Worm (Caenorhabditis elegans) whole organism, L1 larva: Measurements from ENCODE around the gene F55C12.6.

Experiments
- C04F5.9 ChIP-seq: sonication (generic microtip); optimal IDR thresholded peaks from 2 replicates; lab custom pipeline; 2016; ENCODE audit warnings: missing genetic modification characterization, missing compliant biosample characterization
- Y116A8C.19 ChIP-seq: sonication (generic microtip); optimal IDR thresholded peaks from 2 replicates; lab custom pipeline; 2016; ENCODE audit warnings: missing compliant biosample characterization, missing genetic modification characterization, borderline replicate concordance
- aha-1 ChIP-seq: fragments of 150-350 bp; optimal IDR thresholded peaks from 2 replicates; lab custom pipeline; 2014; ENCODE audit warnings: missing biosample characterization, missing genetic modification characterization
- alr-1 ChIP-seq: fragments of 200-800 bp; sonication (Bioruptor generic); optimal IDR thresholded peaks from 2 replicates; lab custom pipeline; 2018; ENCODE audit warnings: borderline replicate concordance, mild to moderate bottlenecking, missing genetic modification characterization, missing compliant biosample characterization
- aly-2 ChIP-seq: fragments of 150-350 bp; optimal IDR thresholded peaks from 2 replicates; lab custom pipeline; 2014; ENCODE audit warnings: missing biosample characterization, missing genetic modification characterization
- blmp-1 ChIP-seq: fragments of 150-350 bp; optimal IDR thresholded peaks from 2 replicates; lab custom pipeline; 2014; ENCODE audit warnings: missing biosample characterization, missing genetic modification characterization
- ceh-63 ChIP-seq: fragments of 200-800 bp; sonication (Bioruptor generic); optimal IDR thresholded peaks from 2 replicates; lab custom pipeline; 2018; ENCODE audit warnings: mild to moderate bottlenecking, missing genetic modification characterization, missing compliant biosample characterization
- ceh-8 ChIP-seq: fragments of 200-800 bp; sonication (Bioruptor generic); optimal IDR thresholded peaks from 2 replicates; lab custom pipeline; 2018; ENCODE audit warnings: mild to moderate bottlenecking, missing genetic modification characterization, moderate library complexity, missing compliant biosample characterization
- ceh-82 ChIP-seq, 3 experiments: fragments of 150-350 bp in 1 of 3; sonication (generic microtip) in 2 of 3; optimal IDR thresholded peaks; 2 replicates each; lab custom pipeline; 2014 to 2017; ENCODE audit warnings: missing biosample characterization in 3 of 3, missing genetic modification characterization in 3 of 3
- ceh-88 ChIP-seq: fragments of 200-800 bp; sonication (Bioruptor generic); IDR thresholded peaks from 2 replicates; pipeline ENCODE4 v1.3.6; 2022; ENCODE audit warnings: missing genetic modification characterization, missing compliant biosample characterization
- ces-1 ChIP-seq: fragments of 150-350 bp; optimal IDR thresholded peaks from 2 replicates; lab custom pipeline; 2014; ENCODE audit warnings: missing biosample characterization, missing genetic modification reagents, missing genetic modification characterization
- dpl-1 ChIP-seq, 3 experiments: fragments of 150-350 bp in 2 of 3; sonication (generic microtip) in 1 of 3; optimal IDR thresholded peaks; 2 replicates each; lab custom pipeline; 2014 to 2017; ENCODE audit warnings: missing biosample characterization in 3 of 3, missing genetic modification characterization in 3 of 3, missing genetic modification reagents in 3 of 3
- dsc-1 ChIP-seq: sonication (generic microtip); optimal IDR thresholded peaks from 2 replicates; lab custom pipeline; 2016; ENCODE audit warnings: mild to moderate bottlenecking, missing genetic modification characterization, missing compliant biosample characterization
- efl-3 ChIP-seq: fragments of 200-800 bp; sonication (Bioruptor generic); optimal IDR thresholded peaks from 2 replicates; lab custom pipeline; 2018; ENCODE audit warnings: mild to moderate bottlenecking, missing genetic modification characterization, missing compliant biosample characterization
- elt-2 ChIP-seq: sonication (generic microtip); optimal IDR thresholded peaks from 2 replicates; lab custom pipeline; 2016; ENCODE audit warnings: missing genetic modification characterization, mild to moderate bottlenecking, inconsistent platforms, missing compliant biosample characterization, missing genetic modification reagents
- ets-5 ChIP-seq: fragments of 200-800 bp; sonication (Bioruptor generic); IDR thresholded peaks from 2 replicates; pipeline ENCODE4 v1.3.6; 2022; ENCODE audit warnings: missing genetic modification characterization, missing compliant biosample characterization
- fkh-10 ChIP-seq: sonication (generic microtip); optimal IDR thresholded peaks from 2 replicates; lab custom pipeline; 2017; ENCODE audit warnings: missing biosample characterization, missing genetic modification reagents, missing genetic modification characterization
- fkh-4 ChIP-seq: sonication (generic microtip); optimal IDR thresholded peaks from 2 replicates; lab custom pipeline; 2016; ENCODE audit warnings: missing compliant biosample characterization, missing genetic modification characterization, borderline replicate concordance
- fkh-8 ChIP-seq: sonication (generic microtip); optimal IDR thresholded peaks from 2 replicates; lab custom pipeline; 2016; ENCODE audit warnings: mild to moderate bottlenecking, missing genetic modification characterization, missing compliant biosample characterization
- fos-1 ChIP-seq: fragments of 150-350 bp; optimal IDR thresholded peaks from 2 replicates; lab custom pipeline; 2014; ENCODE audit warnings: missing biosample characterization, missing genetic modification characterization
- isw-1 ChIP-seq: fragments of 200-800 bp; sonication (Bioruptor generic); IDR thresholded peaks from 2 replicates; pipeline ENCODE4 v1.3.6; 2022; ENCODE audit warnings: missing genetic modification characterization, missing compliant biosample characterization
- lin-14 ChIP-seq: fragments of 200-800 bp; sonication (Bioruptor generic); optimal IDR thresholded peaks from 2 replicates; lab custom pipeline; 2018; ENCODE audit warnings: mild to moderate bottlenecking, missing genetic modification characterization, moderate library complexity, missing compliant biosample characterization
- lin-15B ChIP-seq: fragments of 150-350 bp; sonication (generic microtip); optimal IDR thresholded peaks from 3 replicates; lab custom pipeline; 2014; ENCODE audit warnings: missing biosample characterization, missing genetic modification characterization
- lin-35 ChIP-seq, 2 experiments: fragments of 150-350 bp; optimal IDR thresholded peaks; 2 replicates each; lab custom pipeline; 2014; ENCODE audit warnings: missing biosample characterization in 2 of 2, missing genetic modification characterization in 2 of 2, missing genetic modification reagents in 2 of 2
- lin-39 ChIP-seq: fragments of 150-350 bp; optimal IDR thresholded peaks from 2 replicates; lab custom pipeline; 2014; ENCODE audit warnings: missing biosample characterization, missing genetic modification reagents, missing genetic modification characterization
- lir-3 ChIP-seq: sonication (generic microtip); optimal IDR thresholded peaks from 2 replicates; lab custom pipeline; 2016; ENCODE audit warnings: mild to moderate bottlenecking, missing genetic modification characterization, moderate library complexity, missing compliant biosample characterization; ENCODE audit not compliant: poor library complexity
- lsy-2 ChIP-seq, 2 experiments: fragments of 150-350 bp; optimal IDR thresholded peaks; 2 replicates each; lab custom pipeline; 2014; ENCODE audit warnings: missing biosample characterization in 2 of 2, missing genetic modification characterization in 2 of 2
- mep-1 ChIP-seq: fragments of 150-350 bp; optimal IDR thresholded peaks from 2 replicates; lab custom pipeline; 2014; ENCODE audit warnings: missing biosample characterization, missing genetic modification characterization
- nhr-11 ChIP-seq: fragments of 150-350 bp; optimal IDR thresholded peaks from 2 replicates; lab custom pipeline; 2014; ENCODE audit warnings: missing biosample characterization, missing genetic modification characterization
- nhr-12 ChIP-seq: sonication (generic microtip); optimal IDR thresholded peaks from 2 replicates; lab custom pipeline; 2017; ENCODE audit warnings: missing biosample characterization, missing genetic modification characterization
- nhr-19 ChIP-seq: fragments of 200-800 bp; sonication (Bioruptor generic); conservative IDR thresholded peaks from 2 replicates; pipeline ENCODE4 v1.3.6; 2022; ENCODE audit warnings: missing genetic modification characterization, missing compliant biosample characterization
- nhr-20 ChIP-seq: sonication (generic microtip); optimal IDR thresholded peaks from 2 replicates; lab custom pipeline; 2016; ENCODE audit warnings: mild to moderate bottlenecking, missing genetic modification characterization, missing compliant biosample characterization
- nhr-28 ChIP-seq: fragments of 150-350 bp; optimal IDR thresholded peaks from 2 replicates; lab custom pipeline; 2014; ENCODE audit warnings: missing biosample characterization, missing genetic modification characterization
- nhr-47 ChIP-seq: sonication (generic microtip); optimal IDR thresholded peaks from 2 replicates; lab custom pipeline; 2016; ENCODE audit warnings: mild to moderate bottlenecking, missing genetic modification characterization, moderate library complexity, missing compliant biosample characterization
- nhr-76 ChIP-seq: sonication (generic microtip); optimal IDR thresholded peaks from 2 replicates; lab custom pipeline; 2017; ENCODE audit warnings: missing biosample characterization, missing genetic modification characterization
- nhr-77 ChIP-seq: fragments of 150-350 bp; optimal IDR thresholded peaks from 2 replicates; lab custom pipeline; 2014; ENCODE audit warnings: missing biosample characterization, missing genetic modification characterization
- nhr-84 ChIP-seq: sonication (generic microtip); optimal IDR thresholded peaks from 2 replicates; lab custom pipeline; 2017; ENCODE audit warnings: missing biosample characterization, missing genetic modification characterization
- nhr-85 ChIP-seq: sonication (generic microtip); peaks from one replicate; lab custom pipeline; 2016; ENCODE audit warnings: missing genetic modification characterization, inconsistent platforms, missing compliant biosample characterization
- nhr-90 ChIP-seq: sonication (generic microtip); optimal IDR thresholded peaks from 2 replicates; lab custom pipeline; 2016; ENCODE audit warnings: mild to moderate bottlenecking, missing genetic modification characterization, missing compliant biosample characterization; ENCODE audit not compliant: poor library complexity
- pag-3 ChIP-seq: sonication (generic microtip); optimal IDR thresholded peaks from 2 replicates; lab custom pipeline; 2017; ENCODE audit warnings: missing genetic modification characterization, mild to moderate bottlenecking, missing compliant biosample characterization, antibody characterized with exemption, borderline replicate concordance; ENCODE audit not compliant: insufficient read depth
- pax-3 ChIP-seq: fragments of 200-800 bp; sonication (Bioruptor generic); optimal IDR thresholded peaks from 2 replicates; lab custom pipeline; 2018; ENCODE audit warnings: mild to moderate bottlenecking, missing genetic modification characterization, moderate library complexity, missing compliant biosample characterization
- rnt-1 ChIP-seq: sonication (generic microtip); optimal IDR thresholded peaks from 2 replicates; lab custom pipeline; 2016; ENCODE audit warnings: mild to moderate bottlenecking, missing genetic modification characterization, moderate library complexity, missing compliant biosample characterization
- skn-1 ChIP-seq: fragments of 150-350 bp; optimal IDR thresholded peaks from 2 replicates; lab custom pipeline; 2014; ENCODE audit warnings: missing biosample characterization, missing genetic modification characterization
- sox-4 ChIP-seq: sonication (generic microtip); optimal IDR thresholded peaks from 2 replicates; lab custom pipeline; 2016; ENCODE audit warnings: missing genetic modification characterization, missing compliant biosample characterization
- sup-37 ChIP-seq: fragments of 200-800 bp; sonication (Bioruptor generic); optimal IDR thresholded peaks from 2 replicates; lab custom pipeline; 2018; ENCODE audit warnings: mild to moderate bottlenecking, missing genetic modification characterization, missing compliant biosample characterization
- swsn-7 ChIP-seq: sonication (generic microtip); optimal IDR thresholded peaks from 2 replicates; lab custom pipeline; 2016; ENCODE audit warnings: missing genetic modification characterization, missing compliant biosample characterization
- tbx-2 ChIP-seq: sonication (generic microtip); optimal IDR thresholded peaks from 2 replicates; lab custom pipeline; 2016; ENCODE audit warnings: missing genetic modification characterization, missing compliant biosample characterization
- vab-15 ChIP-seq: sonication (generic microtip); optimal IDR thresholded peaks from 2 replicates; lab custom pipeline; 2017; ENCODE audit warnings: missing genotype, mild to moderate bottlenecking, missing genetic modification characterization, missing compliant biosample characterization
- xbp-1 ChIP-seq: sonication (generic microtip); optimal IDR thresholded peaks from 2 replicates; lab custom pipeline; 2016; ENCODE audit warnings: missing genetic modification characterization, missing compliant biosample characterization
- zag-1 ChIP-seq: fragments of 150-350 bp; optimal IDR thresholded peaks from 2 replicates; lab custom pipeline; 2014; ENCODE audit warnings: missing biosample characterization, missing genetic modification characterization
- zip-4 ChIP-seq: fragments of 200-800 bp; sonication (Bioruptor generic); optimal IDR thresholded peaks from 2 replicates; lab custom pipeline; 2018; ENCODE audit warnings: mild to moderate bottlenecking, missing genetic modification characterization, moderate library complexity, missing compliant biosample characterization
- ztf-11 ChIP-seq, 2 experiments: sonication (generic microtip); optimal IDR thresholded peaks; 2 replicates each; lab custom pipeline; 2016 to 2017; ENCODE audit warnings: missing genetic modification characterization in 2 of 2, missing biosample characterization in 1 of 2, missing compliant biosample characterization in 1 of 2

F55C12.6 gene

DNA sequence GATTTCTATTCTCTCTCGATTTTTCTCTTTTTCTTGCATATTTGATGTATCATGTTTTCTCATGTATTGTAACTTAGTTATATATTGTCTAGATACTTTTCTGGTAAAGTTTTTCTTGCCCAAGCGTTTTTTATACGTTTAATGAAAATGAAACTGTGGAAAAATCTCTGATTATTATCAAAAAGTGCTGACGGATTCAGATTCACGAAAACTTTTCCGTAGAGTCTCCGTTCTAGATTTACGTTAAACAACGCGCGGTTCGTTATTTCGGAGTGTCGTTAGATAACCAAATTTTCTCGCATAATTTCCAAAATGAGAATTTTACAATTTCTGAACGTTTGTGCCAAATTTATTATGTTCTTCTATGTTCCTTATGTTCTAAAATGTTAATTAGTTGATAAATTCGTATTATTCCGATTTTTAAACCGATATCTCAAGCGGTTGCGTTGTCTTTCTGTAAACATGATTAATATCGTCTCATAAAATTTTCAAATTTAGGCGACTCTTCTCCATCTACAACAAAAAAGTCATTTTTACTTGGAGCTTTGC is 42.3 kb upstream of the F55C12.6 start, which contains the start of gene ptp-2 (continued):
- no peak for TF ChIP-seq lin-15B
- no peak for TF ChIP-seq dsc-1 (tag; lab: Kevin White, UChicago)
- no peak for TF ChIP-seq efl-3
- TF ChIP-seq lin-39 (tag; lab: Kevin White, UChicago) = no peak
- TF ChIP-seq ceh-88 (GFP tag; lab: Robert Waterston, UW) = no peak
- TF ChIP-seq Y116A8C.19 (tag; lab: Kevin White, UChicago) = no peak
- peak; percentile 27 to 57 for TF ChIP-seq lin-35 (GFP tag; optimal IDR thresholded peaks at IDR 0.05; lab: Kevin White, UChicago)
- peak; percentile 57 for TF ChIP-seq lin-14 (GFP tag; lab: Kevin White, UChicago)
- no peak for TF ChIP-seq ceh-8 (GFP tag; lab: Kevin White, UChicago)
- TF ChIP-seq nhr-47 (tag; lab: Kevin White, UChicago) = peak; percentile 56
- no peak for TF ChIP-seq zip-4 (GFP tag; lab: Kevin White, UChicago)
- no peak for TF ChIP-seq ets-5
- no peak for TF ChIP-seq zag-1
- TF ChIP-seq vab-15 = no peak
- no peak for TF ChIP-seq nhr-84 (tag; lab: Kevin White, UChicago)
- no peak for TF ChIP-seq isw-1
- peak; percentile 36 for TF ChIP-seq swsn-7 (tag; lab: Kevin White, UChicago)
- TF ChIP-seq aha-1 = no peak
- no peak for TF ChIP-seq alr-1
- peak in 1 of 3 experiments; percentile 24 for TF ChIP-seq ceh-82 (tag; optimal IDR thresholded peaks at IDR 0.05; lab: Kevin White, UChicago)
- TF ChIP-seq C04F5.9 (tag; lab: Kevin White, UChicago) = no peak
- peak; percentile 61 for TF ChIP-seq nhr-20 (tag; lab: Kevin White, UChicago)
- TF ChIP-seq nhr-90 = no peak
- peak; percentile 38 for TF ChIP-seq lir-3 (tag; lab: Kevin White, UChicago)
- no peak for TF ChIP-seq ceh-63 (GFP tag; lab: Kevin White, UChicago)
- TF ChIP-seq rnt-1 (tag; lab: Kevin White, UChicago) = peak; percentile 44
- peak; percentile 72 for TF ChIP-seq nhr-85 (tag; lab: Kevin White, UChicago)
- TF ChIP-seq pag-3 (tag; lab: Kevin White, UChicago) = no peak
- TF ChIP-seq sup-37 = no peak
- TF ChIP-seq fos-1 (tag; lab: Kevin White, UChicago) = no peak
- no peak for TF ChIP-seq nhr-12
- TF ChIP-seq pax-3 (tag; lab: Kevin White, UChicago) = no peak
- TF ChIP-seq dpl-1 (GFP tag; optimal IDR thresholded peaks at IDR 0.05; lab: Kevin White, UChicago) = peak; percentile 16 to 62 (median 41)
- peak; percentile 22 for TF ChIP-seq xbp-1
- no peak for TF ChIP-seq nhr-19 (GFP tag; lab: Robert Waterston, UW)
- peak; percentile 41 for TF ChIP-seq blmp-1 (tag; lab: Kevin White, UChicago)
- no peak for TF ChIP-seq ces-1
- no peak for TF ChIP-seq fkh-4 (tag; lab: Kevin White, UChicago)
- no peak for TF ChIP-seq nhr-76 (tag; lab: Kevin White, UChicago)
- TF ChIP-seq fkh-10 (GFP tag; lab: Kevin White, UChicago) = no peak
- no peak for TF ChIP-seq elt-2
- no peak for TF ChIP-seq aly-2 (tag; lab: Kevin White, UChicago)
- TF ChIP-seq nhr-77 (tag; lab: Kevin White, UChicago) = no peak
- peak; percentile 49 to 72 for TF ChIP-seq lsy-2 (tag; optimal IDR thresholded peaks at IDR 0.05; lab: Kevin White, UChicago)
- peak; percentile 10 for TF ChIP-seq tbx-2 (tag; lab: Kevin White, UChicago)
- no peak for TF ChIP-seq sox-4
- no peak for TF ChIP-seq ztf-11 (tag; optimal IDR thresholded peaks at IDR 0.05; lab: Kevin White, UChicago)
- TF ChIP-seq nhr-28 = no peak
- peak; percentile 22 for TF ChIP-seq mep-1 (tag; lab: Kevin White, UChicago)
- no peak for TF ChIP-seq fkh-8 (tag; lab: Kevin White, UChicago)
- TF ChIP-seq skn-1 (tag; lab: Kevin White, UChicago) = peak; percentile 31
- TF ChIP-seq nhr-11 (tag; lab: Kevin White, UChicago) = no peak
